Fruit fly (Drosophila melanogaster): ENCODE results near the gene CG14104.

Gene CG14104

dm6 chr3L:19804908-19805307 lies 2.1 kb downstream of the CG14104 start, which contains the start of the genes TORIP and Ccdc58:
Gene TORIP, minus strand, starts transcription at chr3L:19805080.
Gene Ccdc58, plus strand, starts transcription at chr3L:19805181.
- TF ChIP-seq Smox (GFP tag; optimal IDR thresholded peaks at IDR 0.05) (no peak), fd59A (GFP tag; optimal IDR thresholded peaks at IDR 0.05) (no peak), acj6 (GFP tag; optimal IDR thresholded peaks at IDR 0.05) (no peak), CG4318 (GFP tag; optimal IDR thresholded peaks at IDR 0.05) (no peak), CG15336 (GFP tag; IDR thresholded peaks at IDR 0.05) (no peak), CG6163 (GFP tag; IDR thresholded peaks at IDR 0.05) (no peak), spab (GFP tag; optimal IDR thresholded peaks at IDR 0.05) (no peak), fkh (GFP tag; optimal IDR thresholded peaks at IDR 0.05) (no peak), CG6792 (GFP tag; optimal IDR thresholded peaks at IDR 0.05) (no peak), net (GFP tag; optimal IDR thresholded peaks at IDR 0.05) (no peak), Hr38 (GFP tag; optimal IDR thresholded peaks at IDR 0.05) (no peak), CG11294 (GFP tag; IDR thresholded peaks at IDR 0.05) (no peak), CG7368 (GFP tag; optimal IDR thresholded peaks at IDR 0.05) (no peak)

dm6 chr3L:19801105-19801504 lies 5.9 kb downstream of the CG14104 start, which contains the start of gene CG14102:
Gene CG14102, minus strand, starts transcription at chr3L:19801291.
- TF ChIP-seq Ets96B (tag; optimal IDR thresholded peaks at IDR 0.05) = no peak
- no peak for TF ChIP-seq CG7368 (GFP tag; optimal IDR thresholded peaks at IDR 0.05)
- TF ChIP-seq topi (GFP tag; optimal IDR thresholded peaks at IDR 0.05) = no peak
- TF ChIP-seq Smox (GFP tag; optimal IDR thresholded peaks at IDR 0.05) = no peak
- TF ChIP-seq Ets21C (GFP tag; optimal IDR thresholded peaks at IDR 0.05) = no peak
- TF ChIP-seq CG32006 (GFP tag; optimal IDR thresholded peaks at IDR 0.05) = no peak
- TF ChIP-seq CG9139 (GFP tag; optimal IDR thresholded peaks at IDR 0.05) = no peak
- TF ChIP-seq ss (GFP tag; optimal IDR thresholded peaks at IDR 0.05) = no peak
- TF ChIP-seq CG15336 (GFP tag; IDR thresholded peaks at IDR 0.05) = no peak
- TF ChIP-seq vri (GFP tag; optimal IDR thresholded peaks at IDR 0.05) = no peak

DNA sequence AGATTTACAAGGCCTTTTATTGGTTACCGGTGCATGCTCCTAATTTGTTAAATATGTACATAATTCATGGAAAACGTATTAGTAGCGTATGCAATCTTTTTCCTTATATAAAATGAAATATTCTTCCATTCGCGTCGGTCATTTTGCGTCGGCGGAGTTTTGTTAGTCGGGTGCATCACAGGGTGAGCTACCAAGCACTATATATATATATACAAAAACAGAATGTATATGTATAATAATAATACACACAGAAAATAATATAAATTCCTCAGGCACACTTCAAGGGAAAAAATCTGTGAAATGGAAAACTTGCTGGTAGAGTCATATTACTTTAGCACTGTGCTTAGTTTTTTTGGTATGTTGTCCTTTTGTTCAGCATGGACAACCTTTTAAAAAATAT lies 8.0 kb downstream of the CG14104 start, which contains the start of gene Ir76a:
TSS of gene Ir76a (plus strand) at position 301 of the 400 bp plus-strand sequence.
- TF ChIP-seq svp (GFP tag) = no peak
- TF ChIP-seq CG8119 (GFP tag; IDR thresholded peaks at IDR 0.05) = no peak
- no peak for TF ChIP-seq Hr38 (GFP tag; optimal IDR thresholded peaks at IDR 0.05)
- no peak for TF ChIP-seq CG8319 (GFP tag; optimal IDR thresholded peaks at IDR 0.05)
- TF ChIP-seq Sox15 (GFP tag; optimal IDR thresholded peaks at IDR 0.05) = no peak
- no peak for TF ChIP-seq CG6854 (GFP tag; optimal IDR thresholded peaks at IDR 0.05)
- no peak for TF ChIP-seq CG8632 (GFP tag; optimal IDR thresholded peaks at IDR 0.05)
- no peak for TF ChIP-seq CG34406 (GFP tag; optimal IDR thresholded peaks at IDR 0.05)
- TF ChIP-seq achi (GFP tag; optimal IDR thresholded peaks at IDR 0.05) = no peak
- no peak for TF ChIP-seq Eip78C (GFP tag)
- TF ChIP-seq CG15336 (GFP tag; IDR thresholded peaks at IDR 0.05) = no peak

- TF ChIP-seq CG15336 (GFP tag; IDR thresholded peaks at IDR 0.05) (peak; percentile 83), ss (GFP tag; optimal IDR thresholded peaks at IDR 0.05) (peak; percentile 87 to 96), Gug (GFP tag; IDR thresholded peaks at IDR 0.05) (peak; percentile 63), CG6808 (GFP tag; optimal IDR thresholded peaks at IDR 0.05) (peak; percentile 93), CG8632 (GFP tag; optimal IDR thresholded peaks at IDR 0.05) (peak; percentile 89), CG6792 (GFP tag; optimal IDR thresholded peaks at IDR 0.05) (peak; percentile 90), CG10631 (GFP tag; optimal IDR thresholded peaks at IDR 0.05) (peak; percentile 83), CG1621 (tag; optimal IDR thresholded peaks at IDR 0.05) (peak; percentile 72), CG7368 (GFP tag; optimal IDR thresholded peaks at IDR 0.05) (peak; percentile 64), salr (GFP tag; optimal IDR thresholded peaks at IDR 0.05) (peak; percentile 56 to 97), Sox14 (GFP tag; optimal IDR thresholded peaks at IDR 0.05) (peak; percentile 93), Ets21C (GFP tag; optimal IDR thresholded peaks at IDR 0.05) (peak; percentile 81), CG4318 (GFP tag; optimal IDR thresholded peaks at IDR 0.05) (peak; percentile 90), fkh (GFP tag; optimal IDR thresholded peaks at IDR 0.05) (no peak), Hr38 (GFP tag; optimal IDR thresholded peaks at IDR 0.05) (no peak), Blimp-1 (GFP tag; optimal IDR thresholded peaks at IDR 0.05) (peak; percentile 63), CG3919 (GFP tag; optimal IDR thresholded peaks at IDR 0.05) (peak; percentile 89), CG6854 (GFP tag; optimal IDR thresholded peaks at IDR 0.05) (peak; percentile 59), Eip75B (GFP tag; optimal IDR thresholded peaks at IDR 0.05) (peak; percentile 83), fd59A (GFP tag; optimal IDR thresholded peaks at IDR 0.05) (peak; percentile 87), CG8119 (GFP tag; IDR thresholded peaks at IDR 0.05) (peak; percentile 87), CG11762 (GFP tag; optimal IDR thresholded peaks at IDR 0.05; ENCODE audit: insufficient read depth) (peak; percentile 89), acj6 (GFP tag; optimal IDR thresholded peaks at IDR 0.05) (peak; percentile 90), dsx (GFP tag; optimal IDR thresholded peaks at IDR 0.05; ENCODE audit: poor library complexity, severe bottlenecking) (peak; percentile 81), Sox15 (GFP tag; optimal IDR thresholded peaks at IDR 0.05) (peak; percentile 77), fd85E (GFP tag; optimal IDR thresholded peaks at IDR 0.05) (peak; percentile 71), CG11294 (GFP tag; IDR thresholded peaks at IDR 0.05) (peak; percentile 64), eg (GFP tag; IDR thresholded peaks at IDR 0.05) (peak; percentile 81)
These were observed 12.7 kb downstream of the CG14104 start for dm6 chr3L:19794203-19794802.
